Worm (Caenorhabditis elegans) whole organism, L4 larva: Measurements from ENCODE around the gene C38D4.7.

Source experiments
- F10B5.3 ChIP-seq: sonication (generic microtip); optimal IDR thresholded peaks from 2 replicates; lab custom pipeline; 2016; ENCODE audit warnings: mild to moderate bottlenecking, missing genetic modification characterization, missing compliant biosample characterization
- F26F4.8 ChIP-seq: fragments of 200-800 bp; sonication (Bioruptor generic); conservative IDR thresholded peaks from 2 replicates; pipeline ENCODE4 v1.3.6; 2022; ENCODE audit warnings: missing genetic modification characterization, missing compliant biosample characterization
- F37D6.2 ChIP-seq: sonication (generic microtip); optimal IDR thresholded peaks from 2 replicates; lab custom pipeline; 2016; ENCODE audit warnings: mild to moderate bottlenecking, missing genetic modification characterization, missing compliant biosample characterization
- R02D3.7 ChIP-seq: fragments of 150-350 bp; sonication (generic microtip); optimal IDR thresholded peaks from 3 replicates; lab custom pipeline; 2014; ENCODE audit warnings: missing biosample characterization, missing genetic modification characterization
- T26A8.4 ChIP-seq: fragments of 200-800 bp; sonication (Bioruptor generic); IDR thresholded peaks from 2 replicates; pipeline ENCODE4 v1.3.6; 2022; ENCODE audit warnings: missing genetic modification characterization, missing compliant biosample characterization
- aha-1 ChIP-seq: fragments of 150-350 bp; peaks from one replicate; lab custom pipeline; 2014; ENCODE audit warnings: missing biosample characterization, missing genetic modification characterization
- aly-2 ChIP-seq: sonication (generic microtip); optimal IDR thresholded peaks from 2 replicates; lab custom pipeline; 2018; ENCODE audit warnings: missing biosample characterization, missing genetic modification characterization
- attf-4 ChIP-seq: sonication (generic microtip); optimal IDR thresholded peaks from 3 replicates; lab custom pipeline; 2017; ENCODE audit warnings: missing biosample characterization, missing genetic modification characterization
- ceh-62 ChIP-seq: sonication (generic microtip); optimal IDR thresholded peaks from 2 replicates; lab custom pipeline; 2017; ENCODE audit warnings: missing biosample characterization, missing genetic modification characterization
- ceh-82 ChIP-seq: sonication (generic microtip); optimal IDR thresholded peaks from 2 replicates; lab custom pipeline; 2017; ENCODE audit warnings: missing biosample characterization, missing genetic modification characterization
- ces-1 ChIP-seq: fragments of 150-350 bp; sonication (generic microtip); optimal IDR thresholded peaks from 4 replicates; lab custom pipeline; 2014; ENCODE audit warnings: missing biosample characterization, missing genetic modification reagents, missing genetic modification characterization
- cey-2 ChIP-seq: sonication (generic microtip); optimal IDR thresholded peaks from 3 replicates; lab custom pipeline; 2017; ENCODE audit warnings: missing genetic modification characterization, mild to moderate bottlenecking, missing compliant biosample characterization, antibody characterized with exemption, borderline replicate concordance; ENCODE audit not compliant: insufficient read depth
- daf-12 ChIP-seq: fragments of 150-350 bp; optimal IDR thresholded peaks from 2 replicates; lab custom pipeline; 2014; ENCODE audit warnings: missing biosample characterization, missing genetic modification reagents, missing genetic modification characterization
- daf-16 ChIP-seq, 3 experiments: sonication (generic microtip); optimal IDR thresholded peaks; 2 replicates each; lab custom pipeline; 2016 to 2017; ENCODE audit warnings: missing genetic modification characterization in 3 of 3, missing genetic modification reagents in 3 of 3, mild to moderate bottlenecking in 2 of 3, missing compliant biosample characterization in 2 of 3, missing biosample characterization in 1 of 3, moderate library complexity in 1 of 3
- daf-19 ChIP-seq: fragments of 200-800 bp; sonication (Bioruptor generic); conservative IDR thresholded peaks from 2 replicates; pipeline ENCODE4 v1.3.6; 2022; ENCODE audit warnings: missing genetic modification characterization, missing compliant biosample characterization
- dmd-6 ChIP-seq: fragments of 200-800 bp; sonication (Bioruptor generic); IDR thresholded peaks from 2 replicates; pipeline ENCODE4 v1.3.6; 2022; ENCODE audit warnings: missing genetic modification reagents, missing genetic modification characterization, missing compliant biosample characterization
- dpl-1 ChIP-seq: fragments of 150-350 bp; optimal IDR thresholded peaks from 2 replicates; lab custom pipeline; 2014; ENCODE audit warnings: missing biosample characterization, missing genetic modification reagents, missing genetic modification characterization
- fos-1 ChIP-seq: fragments of 150-350 bp; optimal IDR thresholded peaks from 2 replicates; lab custom pipeline; 2014; ENCODE audit warnings: missing biosample characterization, missing genetic modification characterization
- hlh-30 ChIP-seq: sonication (generic microtip); optimal IDR thresholded peaks from 2 replicates; lab custom pipeline; 2017; ENCODE audit warnings: antibody characterized with exemption, mild to moderate bottlenecking, missing genetic modification characterization, missing compliant biosample characterization; ENCODE audit not compliant: insufficient read depth
- lin-13 ChIP-seq: fragments of 150-350 bp; optimal IDR thresholded peaks from 2 replicates; lab custom pipeline; 2014; ENCODE audit warnings: missing biosample characterization, missing genetic modification reagents, missing genetic modification characterization
- lin-15B ChIP-seq: fragments of 150-350 bp; sonication (generic microtip); optimal IDR thresholded peaks from 3 replicates; lab custom pipeline; 2014; ENCODE audit warnings: missing biosample characterization, missing genetic modification characterization
- lin-39 ChIP-seq: fragments of 150-350 bp; optimal IDR thresholded peaks from 2 replicates; lab custom pipeline; 2014; ENCODE audit warnings: missing biosample characterization, missing genetic modification reagents, missing genetic modification characterization
- lsy-2 ChIP-seq, 2 experiments: fragments of 150-350 bp in 1 of 2; sonication (generic microtip) in 1 of 2; optimal IDR thresholded peaks; 2 replicates each; lab custom pipeline; 2014 to 2017; ENCODE audit warnings: missing biosample characterization in 2 of 2, missing genetic modification characterization in 2 of 2
- madf-9 ChIP-seq: fragments of 200-800 bp; sonication (Bioruptor generic); conservative IDR thresholded peaks from 2 replicates; pipeline ENCODE4 v1.3.6; 2022; ENCODE audit warnings: missing genetic modification reagents, missing genetic modification characterization, missing compliant biosample characterization
- mes-2 ChIP-seq: sonication (generic microtip); optimal IDR thresholded peaks from 2 replicates; lab custom pipeline; 2016; ENCODE audit warnings: missing genotype, mild to moderate bottlenecking, missing genetic modification characterization, missing compliant biosample characterization; ENCODE audit not compliant: poor library complexity, severe bottlenecking
- nhr-28 ChIP-seq: fragments of 150-350 bp; optimal IDR thresholded peaks from 2 replicates; lab custom pipeline; 2014; ENCODE audit warnings: missing biosample characterization, missing genetic modification characterization
- nhr-48 ChIP-seq: sonication (generic microtip); optimal IDR thresholded peaks from 2 replicates; lab custom pipeline; 2016; ENCODE audit warnings: mild to moderate bottlenecking, missing genetic modification characterization, missing compliant biosample characterization
- nhr-6 ChIP-seq: fragments of 150-350 bp; optimal IDR thresholded peaks from 2 replicates; lab custom pipeline; 2014; ENCODE audit warnings: missing biosample characterization, missing genetic modification characterization
- nhr-77 ChIP-seq: fragments of 150-350 bp; optimal IDR thresholded peaks from 2 replicates; lab custom pipeline; 2014; ENCODE audit warnings: missing biosample characterization, missing genetic modification characterization
- pha-4 ChIP-seq, 2 experiments: fragments of 150-350 bp in 1 of 2; fragments of 200-800 bp in 1 of 2; sonication (Bioruptor generic) in 1 of 2; IDR thresholded peaks in 1 of 2; optimal IDR thresholded peaks in 1 of 2; 2 replicates each; pipeline versions ENCODE4 v1.3.6 to Lab custom; 2014 to 2022; ENCODE audit warnings: missing genetic modification characterization in 2 of 2, missing genetic modification reagents in 2 of 2, missing biosample characterization in 1 of 2, missing compliant biosample characterization in 1 of 2
- php-3 ChIP-seq: fragments of 200-800 bp; sonication (Bioruptor generic); IDR thresholded peaks from 2 replicates; pipeline ENCODE4 v1.3.6; 2022; ENCODE audit warnings: missing genetic modification reagents, missing genetic modification characterization, missing compliant biosample characterization
- rbr-2 ChIP-seq: sonication (generic microtip); optimal IDR thresholded peaks from 2 replicates; lab custom pipeline; 2016; ENCODE audit warnings: missing genotype, missing genetic modification characterization, missing compliant biosample characterization
- saeg-2 ChIP-seq: fragments of 200-800 bp; sonication (Bioruptor generic); IDR thresholded peaks from 2 replicates; pipeline ENCODE4 v1.3.6; 2022; ENCODE audit warnings: missing genetic modification reagents, missing genetic modification characterization, missing compliant biosample characterization
- sdz-12 ChIP-seq: fragments of 200-800 bp; sonication (Bioruptor generic); optimal IDR thresholded peaks from 2 replicates; lab custom pipeline; 2018; ENCODE audit warnings: mild to moderate bottlenecking, missing genetic modification characterization, missing compliant biosample characterization
- skn-1 ChIP-seq: fragments of 150-350 bp; optimal IDR thresholded peaks from 2 replicates; lab custom pipeline; 2014; ENCODE audit warnings: missing biosample characterization, missing genetic modification characterization
- spr-1 ChIP-seq: sonication (generic microtip); optimal IDR thresholded peaks from 2 replicates; lab custom pipeline; 2016; ENCODE audit warnings: mild to moderate bottlenecking, missing genetic modification characterization, missing compliant biosample characterization
- tag-97 ChIP-seq: fragments of 200-800 bp; sonication (Bioruptor generic); IDR thresholded peaks from 2 replicates; pipeline ENCODE4 v1.3.6; 2022; ENCODE audit warnings: missing genetic modification characterization, missing compliant biosample characterization
- zag-1 ChIP-seq: fragments of 150-350 bp; optimal IDR thresholded peaks from 2 replicates; lab custom pipeline; 2014; ENCODE audit warnings: missing biosample characterization, missing genetic modification characterization
- zfp-2 ChIP-seq: sonication (generic microtip); optimal IDR thresholded peaks from 2 replicates; lab custom pipeline; 2016; ENCODE audit warnings: mild to moderate bottlenecking, missing genetic modification characterization, missing compliant biosample characterization
- zip-11 ChIP-seq: fragments of 200-800 bp; sonication (Bioruptor generic); IDR thresholded peaks from 2 replicates; pipeline ENCODE4 v1.3.6; 2022; ENCODE audit warnings: missing genetic modification characterization, missing compliant biosample characterization

Gene C38D4.7

DNA sequence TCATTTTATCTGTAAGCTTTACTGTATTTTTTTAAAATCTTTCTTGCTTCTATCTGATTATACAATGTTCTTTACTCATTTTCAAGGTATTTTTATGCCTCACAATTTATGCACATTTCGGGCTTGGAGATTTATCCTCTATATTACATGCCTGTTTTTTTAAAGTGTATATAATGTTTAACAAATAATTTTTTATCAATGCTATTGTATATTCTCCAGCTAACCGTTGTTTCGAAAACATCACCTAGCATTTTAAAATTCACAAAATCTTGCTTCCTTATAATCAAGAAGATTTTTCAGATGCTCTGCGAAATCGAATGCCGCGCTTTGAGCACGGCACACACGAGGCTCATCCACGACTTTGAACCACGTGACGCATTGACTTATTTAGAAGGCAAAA, 40.9 kb upstream of the C38D4.7 start, which contains the start of gene ced-4:
ced-4 (plus strand) TSS at position 301 of the 400 bp plus-strand sequence.
- TF ChIP-seq nhr-77 (no peak), ces-1 (GFP tag; lab: Kevin White, UChicago) (no peak), daf-19 (GFP tag; lab: Robert Waterston, UW) (no peak), R02D3.7 (tag; lab: Kevin White, UChicago) (no peak), nhr-48 (tag; lab: Kevin White, UChicago) (no peak), nhr-28 (no peak), aha-1 (tag; lab: Kevin White, UChicago) (peak; percentile 75)
- TF ChIP-seq, all 104 proteins: peak for 1

DNA sequence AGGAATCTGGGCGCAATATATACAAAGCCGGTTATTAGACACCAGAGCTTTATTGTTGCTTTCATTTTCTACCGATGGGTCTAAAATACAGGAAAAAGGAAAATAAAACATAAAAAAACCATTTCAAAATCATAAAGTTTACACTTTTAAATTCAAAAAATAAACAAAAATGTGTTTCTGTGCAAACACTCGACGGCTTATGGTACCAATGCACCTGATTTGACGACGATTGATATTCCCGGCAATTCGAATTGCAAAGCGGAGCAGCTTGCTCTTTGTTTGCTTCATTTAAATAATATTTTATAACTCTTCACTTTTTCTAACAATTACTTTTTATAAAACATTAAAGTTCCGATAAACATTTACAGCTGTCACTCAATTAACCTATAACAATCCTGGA, 39.0 kb upstream of the C38D4.7 start, which contains the start of gene F26A1.1:
F26A1.1 (plus strand) TSS at position 369 of the 400 bp plus-strand sequence.
- TF ChIP-seq zip-11 (GFP tag; lab: Robert Waterston, UW) (no peak), skn-1 (no peak), lin-39 (tag; lab: Kevin White, UChicago) (no peak), sdz-12 (GFP tag; lab: Kevin White, UChicago) (no peak), lsy-2 (tag; optimal IDR thresholded peaks at IDR 0.05; lab: Kevin White, UChicago) (peak in 1 of 2 experiments; percentile 63), madf-9 (no peak), ceh-82 (tag; lab: Kevin White, UChicago) (no peak), dpl-1 (GFP tag; lab: Kevin White, UChicago) (peak; percentile 70), hlh-30 (tag; lab: Kevin White, UChicago) (no peak), F10B5.3 (tag; lab: Kevin White, UChicago) (no peak), cey-2 (tag; lab: Kevin White, UChicago) (no peak), attf-4 (tag; lab: Kevin White, UChicago) (no peak), R02D3.7 (tag; lab: Kevin White, UChicago) (no peak), zfp-2 (tag; lab: Kevin White, UChicago) (no peak), saeg-2 (GFP tag; lab: Robert Waterston, UW) (no peak), F37D6.2 (tag; lab: Kevin White, UChicago) (no peak), mes-2 (tag; lab: Kevin White, UChicago) (peak; percentile 50), ces-1 (GFP tag; lab: Kevin White, UChicago) (no peak), daf-16 (GFP tag; optimal IDR thresholded peaks at IDR 0.05; lab: Kevin White, UChicago) (no peak), daf-16 (tag; optimal IDR thresholded peaks at IDR 0.05; lab: Kevin White, UChicago) (peak; percentile 6), aly-2 (tag; lab: Kevin White, UChicago) (no peak), php-3 (no peak), ceh-62 (no peak), F26F4.8 (GFP tag; lab: Robert Waterston, UW) (no peak), pha-4 (GFP tag; IDR thresholded peaks at IDR 0.05; lab: Robert Waterston, UW) (no peak), pha-4 (tag; optimal IDR thresholded peaks at IDR 0.05; lab: Kevin White, UChicago) (no peak), lin-15B (tag; lab: Kevin White, UChicago) (no peak)

DNA sequence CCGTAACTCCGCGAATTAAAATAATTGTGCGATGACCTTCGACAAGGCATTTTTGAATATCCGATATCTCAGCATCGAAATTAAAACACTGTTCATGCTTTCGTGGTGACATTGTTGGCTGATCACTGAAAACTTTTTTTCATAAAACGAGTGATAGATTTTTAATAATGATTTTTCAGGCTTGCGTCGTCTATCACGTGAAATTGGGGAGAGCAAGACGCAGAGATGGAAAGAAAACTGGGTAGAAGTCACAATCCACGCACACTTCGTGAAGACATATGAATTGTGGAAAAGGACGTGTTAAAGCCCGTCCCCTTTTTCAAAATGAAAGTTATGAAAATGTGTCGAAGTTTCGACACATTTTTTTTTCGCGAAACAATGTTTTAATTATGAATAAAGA, 38.6 kb upstream of the C38D4.7 start, which contains the start of gene nonu-1:
nonu-1 (minus strand) TSS at position 169 of the 400 bp plus-strand sequence.
- TF ChIP-seq T26A8.4 (GFP tag; lab: Robert Waterston, UW) (no peak), rbr-2 (tag; lab: Kevin White, UChicago) (no peak), pha-4 (GFP tag; IDR thresholded peaks at IDR 0.05; lab: Robert Waterston, UW) (no peak), pha-4 (tag; optimal IDR thresholded peaks at IDR 0.05; lab: Kevin White, UChicago) (no peak), nhr-6 (tag; lab: Kevin White, UChicago) (no peak), dmd-6 (GFP tag; lab: Robert Waterston, UW) (peak; percentile 11; the same call in 1 of the 2 replicates), aha-1 (tag; lab: Kevin White, UChicago) (peak; percentile 64), sdz-12 (GFP tag; lab: Kevin White, UChicago) (no peak), lin-13 (GFP tag; lab: Kevin White, UChicago) (no peak), zag-1 (tag; lab: Kevin White, UChicago) (no peak), hlh-30 (tag; lab: Kevin White, UChicago) (peak; percentile 86), fos-1 (tag; lab: Kevin White, UChicago) (no peak), spr-1 (tag; lab: Kevin White, UChicago) (no peak), daf-12 (tag; lab: Kevin White, UChicago) (no peak), F26F4.8 (GFP tag; lab: Robert Waterston, UW) (no peak), lsy-2 (tag; optimal IDR thresholded peaks at IDR 0.05; lab: Kevin White, UChicago) (no peak), tag-97 (GFP tag; lab: Robert Waterston, UW) (no peak)
